Worm (Caenorhabditis elegans) whole organism, L2 larva: ENCODE measurements around the gene Y43F8C.17.

Experiments used
- alr-1 ChIP-seq: fragments of 150-350 bp; optimal IDR thresholded peaks from 2 replicates; lab custom pipeline; 2014; ENCODE audit warnings: missing biosample characterization, missing genetic modification characterization
- lsy-2 ChIP-seq, 2 experiments: fragments of 150-350 bp in 1 of 2; sonication (generic microtip) in 1 of 2; optimal IDR thresholded peaks; 2 replicates each; lab custom pipeline; 2014 to 2017; ENCODE audit warnings: missing biosample characterization in 2 of 2, missing genetic modification characterization in 2 of 2
- snpc-4 ChIP-seq: fragments of 150-350 bp; optimal IDR thresholded peaks from 2 replicates; lab custom pipeline; 2014; ENCODE audit warnings: missing biosample characterization, missing genetic modification characterization
- unc-39 ChIP-seq: fragments of 150-350 bp; optimal IDR thresholded peaks from 2 replicates; lab custom pipeline; 2014; ENCODE audit warnings: missing biosample characterization, missing genetic modification characterization
- unc-55 ChIP-seq: fragments of 150-350 bp; sonication (generic microtip); optimal IDR thresholded peaks from 3 replicates; lab custom pipeline; 2014; ENCODE audit warnings: missing biosample characterization, missing genetic modification reagents, missing genetic modification characterization
- unc-62 ChIP-seq: fragments of 150-350 bp; optimal IDR thresholded peaks from 2 replicates; lab custom pipeline; 2014; ENCODE audit warnings: missing biosample characterization, missing genetic modification reagents, missing genetic modification characterization
- ztf-11 ChIP-seq: sonication (generic microtip); optimal IDR thresholded peaks from 2 replicates; lab custom pipeline; 2017; ENCODE audit warnings: missing biosample characterization, missing genetic modification characterization

DNA sequence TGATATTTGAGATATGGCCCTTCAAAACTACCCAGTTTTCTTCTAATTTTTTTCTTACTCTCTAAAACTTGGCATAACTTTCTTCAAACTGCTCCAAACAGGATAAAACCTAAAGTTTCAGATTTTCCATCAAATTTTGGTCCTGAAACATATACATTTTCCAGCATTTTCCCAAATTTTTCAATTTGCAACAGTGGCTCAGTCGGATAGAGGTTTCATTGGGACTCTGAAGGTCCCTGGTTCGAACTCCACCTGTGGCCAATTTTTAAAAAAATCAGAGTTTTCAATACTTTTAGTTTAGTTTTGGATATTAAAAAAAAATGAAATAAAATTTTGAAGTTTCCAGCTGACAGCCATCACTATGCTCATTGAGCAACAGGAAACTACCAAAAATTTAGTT lies 48.2 kb upstream of the Y43F8C.17 start:
- TF ChIP-seq lsy-2 (tag; optimal IDR thresholded peaks at IDR 0.05; lab: Kevin White, UChicago) (no peak), snpc-4 (tag; lab: Kevin White, UChicago) (no peak), unc-55 (no peak), ztf-11 (no peak), unc-39 (tag; lab: Kevin White, UChicago) (no peak), unc-62 (GFP tag; lab: Kevin White, UChicago) (no peak), alr-1 (tag; lab: Kevin White, UChicago) (no peak)
